Fruit fly (Drosophila melanogaster): ENCODE data around the gene Dhrs4.
A peak's percentile ranks its signal among the peaks of the same experiment; 100 is the strongest.

The Dhrs4 gene

dm6 chr3L:5154917-5155613, 13.6 kb upstream of the Dhrs4 start (continued):
- TF ChIP-seq CG16779 (GFP tag; IDR thresholded peaks at IDR 0.05) (peak; percentile 78), CG4282 (GFP tag; optimal IDR thresholded peaks at IDR 0.05) (peak; percentile 26), kay (GFP tag; optimal IDR thresholded peaks at IDR 0.05) (peak; percentile 50), run (tag; optimal IDR thresholded peaks at IDR 0.05) (peak; percentile 41), HHEX (GFP tag; optimal IDR thresholded peaks at IDR 0.05) (peak; percentile 71), vfl (GFP tag; optimal IDR thresholded peaks at IDR 0.05) (peak; percentile 44), CG6254 (GFP tag; optimal IDR thresholded peaks at IDR 0.05) (peak; percentile 57), Hr3 (GFP tag; optimal IDR thresholded peaks at IDR 0.05) (peak; percentile 55), Nf-YB (GFP tag; optimal IDR thresholded peaks at IDR 0.05) (no peak), toy (GFP tag; IDR thresholded peaks at IDR 0.05) (peak; percentile 59), CkIIα-i1 (GFP tag; IDR thresholded peaks at IDR 0.05) (0 out of 2 replicates have a peak, but pooled peaks have one; percentile 41), CG18011 (GFP tag; optimal IDR thresholded peaks at IDR 0.05) (peak; percentile 49), Hr78 (GFP tag; optimal IDR thresholded peaks at IDR 0.05) (no peak), wdn (GFP tag; IDR thresholded peaks at IDR 0.05) (no peak; the same call in 1 of the 2 replicates), CG11085 (GFP tag; IDR thresholded peaks at IDR 0.05) (peak; percentile 69; the same call in 1 of the 2 replicates), CG10654 (GFP tag; optimal IDR thresholded peaks at IDR 0.05) (peak; percentile 51), repo (GFP tag; optimal IDR thresholded peaks at IDR 0.05) (peak; percentile 52), CG14050 (GFP tag; IDR thresholded peaks at IDR 0.05) (peak; percentile 61; the same call in 2 of the 3 replicates), CG13296 (GFP tag; optimal IDR thresholded peaks at IDR 0.05) (peak; percentile 82), CG11504 (tag; optimal IDR thresholded peaks at IDR 0.05) (no peak), D19A (tag; optimal IDR thresholded peaks at IDR 0.05) (no peak), inv (GFP tag; IDR thresholded peaks at IDR 0.05; ENCODE audit: partially characterized antibody) (no peak), E2f1 (GFP tag; IDR thresholded peaks at IDR 0.05) (peak; percentile 81), PHDP (tag; optimal IDR thresholded peaks at IDR 0.05) (peak; percentile 77), Hsf (GFP tag; optimal IDR thresholded peaks at IDR 0.05) (peak; percentile 71), Chrac-16 (GFP tag; optimal IDR thresholded peaks at IDR 0.05) (peak; percentile 61), CG12071 (GFP tag; optimal IDR thresholded peaks at IDR 0.05) (peak; percentile 64), nmo (GFP tag; optimal IDR thresholded peaks at IDR 0.05) (peak; percentile 51), CG1233 (GFP tag; optimal IDR thresholded peaks at IDR 0.05) (peak; percentile 33), mld (GFP tag; IDR thresholded peaks at IDR 0.05; ENCODE audit: partially characterized antibody) (no peak), CG16815 (GFP tag; optimal IDR thresholded peaks at IDR 0.05) (peak; percentile 32), CG12744 (GFP tag; optimal IDR thresholded peaks at IDR 0.05) (peak; percentile 39), CG14710 (tag; optimal IDR thresholded peaks at IDR 0.05) (peak; percentile 51), ewg (GFP tag; optimal IDR thresholded peaks at IDR 0.05) (peak; percentile 42), dati (GFP tag; IDR thresholded peaks at IDR 0.05) (no peak), CG1603 (tag; optimal IDR thresholded peaks at IDR 0.05) (peak; percentile 41), CG2678 (tag; optimal IDR thresholded peaks at IDR 0.05) (peak; percentile 85), CG10431 (GFP tag; optimal IDR thresholded peaks at IDR 0.05) (peak; percentile 1), CG13894 (tag; optimal IDR thresholded peaks at IDR 0.05) (peak; percentile 86), CG10462 (GFP tag; optimal IDR thresholded peaks at IDR 0.05) (peak; percentile 36), Lim3 (GFP tag; IDR thresholded peaks at IDR 0.05) (no peak), Asciz (GFP tag; optimal IDR thresholded peaks at IDR 0.05) (peak; percentile 58), CG12659 (GFP tag; optimal IDR thresholded peaks at IDR 0.05) (peak; percentile 73), D (optimal IDR thresholded peaks at IDR 0.05) (no peak), D (GFP tag; optimal IDR thresholded peaks at IDR 0.05) (peak; percentile 46), CG3838 (GFP tag; optimal IDR thresholded peaks at IDR 0.05) (peak; percentile 38), CG18619 (GFP tag; optimal IDR thresholded peaks at IDR 0.05) (peak; percentile 67), pfk (GFP tag; optimal IDR thresholded peaks at IDR 0.05) (no peak), CHES-1-like (GFP tag; optimal IDR thresholded peaks at IDR 0.05) (peak; percentile 73)
